Fruit fly (Drosophila melanogaster) whole organism, pupa: ENCODE measurements around the gene CG45101.

Experiments
- CG10348 ChIP-seq: fragments of 200-800 bp; sonication (Bioruptor generic); IDR thresholded peaks from 2 replicates; pipeline ENCODE4 v1.3.6; 2022; ENCODE audit warnings: missing biosample characterization, missing genetic modification characterization
- CG14655 ChIP-seq: fragments of 200-800 bp; sonication (Bioruptor generic); optimal IDR thresholded peaks from 3 replicates; lab custom pipeline; 2017; ENCODE audit warnings: mild to moderate bottlenecking, missing biosample characterization, missing genetic modification reagents, missing genetic modification characterization
- CG15710 ChIP-seq: fragments of 200-800 bp; sonication (Bioruptor generic); optimal IDR thresholded peaks from 2 replicates; lab custom pipeline; 2018; ENCODE audit warnings: missing biosample characterization, mild to moderate bottlenecking, missing genetic modification characterization, moderate library complexity
- CG4496 ChIP-seq: fragments of 200-800 bp; sonication (Bioruptor generic); IDR thresholded peaks from 3 replicates; pipeline ENCODE4 v1.3.6; 2022; ENCODE audit warnings: missing biosample characterization, missing genetic modification characterization
- CG9948 ChIP-seq: fragments of 200-800 bp; sonication (Bioruptor generic); optimal IDR thresholded peaks from 2 replicates; lab custom pipeline; 2018; ENCODE audit warnings: missing biosample characterization, mild to moderate bottlenecking, missing genetic modification characterization, moderate library complexity
- Ets98B ChIP-seq: fragments of 200-800 bp; sonication (Bioruptor generic); IDR thresholded peaks from 2 replicates; pipeline ENCODE4 v1.3.6; 2022; ENCODE audit warnings: missing biosample characterization, missing genetic modification characterization
- Pif1A ChIP-seq: fragments of 200-800 bp; sonication (Bioruptor generic); optimal IDR thresholded peaks from 3 replicates; lab custom pipeline; 2016; ENCODE audit warnings: missing biosample characterization, missing genetic modification characterization
- rn ChIP-seq: fragments of 200-800 bp; sonication (Bioruptor generic); IDR thresholded peaks from 2 replicates; pipeline ENCODE4 v1.3.6; 2022; ENCODE audit warnings: missing biosample characterization, missing genetic modification characterization

- TF ChIP-seq Pif1A (GFP tag; lab: Kevin White, UChicago) (no peak), CG4496 (no peak), rn (GFP tag; lab: Robert Waterston, UW) (no peak), CG9948 (tag; lab: Kevin White, UChicago) (no peak), Ets98B (GFP tag; lab: Robert Waterston, UW) (no peak), CG14655 (GFP tag; lab: Kevin White, UChicago) (no peak), CG10348 (GFP tag; lab: Robert Waterston, UW) (no peak), CG15710 (tag; lab: Kevin White, UChicago) (no peak)
Measured at dm6 chr3L:11102930-11103329, 38.1 kb downstream of the CG45101 start, which contains the start of gene Elo68alpha.
